Fruit fly (Drosophila melanogaster) whole organism, pupa: Measurements from ENCODE around the gene aru.

Experiments
- CG10348 ChIP-seq: fragments of 200-800 bp; sonication (Bioruptor generic); IDR thresholded peaks from 2 replicates; pipeline ENCODE4 v1.3.6; 2022; ENCODE audit warnings: missing biosample characterization, missing genetic modification characterization
- CG12605 ChIP-seq: fragments of 200-800 bp; sonication (Bioruptor generic); IDR thresholded peaks from 2 replicates; pipeline ENCODE4 v1.3.6; 2022; ENCODE audit warnings: missing biosample characterization, missing genetic modification characterization
- CG14655 ChIP-seq: fragments of 200-800 bp; sonication (Bioruptor generic); optimal IDR thresholded peaks from 3 replicates; lab custom pipeline; 2017; ENCODE audit warnings: mild to moderate bottlenecking, missing biosample characterization, missing genetic modification reagents, missing genetic modification characterization
- CG15710 ChIP-seq: fragments of 200-800 bp; sonication (Bioruptor generic); optimal IDR thresholded peaks from 2 replicates; lab custom pipeline; 2018; ENCODE audit warnings: missing biosample characterization, mild to moderate bottlenecking, missing genetic modification characterization, moderate library complexity
- CG32121 ChIP-seq: fragments of 200-800 bp; sonication (Bioruptor generic); IDR thresholded peaks from 2 replicates; pipeline ENCODE4 v1.3.6; 2022; ENCODE audit warnings: missing biosample characterization, missing genetic modification characterization
- CG34367 ChIP-seq: fragments of 200-800 bp; sonication (Bioruptor generic); optimal IDR thresholded peaks from 2 replicates; lab custom pipeline; 2018; ENCODE audit warnings: missing biosample characterization, mild to moderate bottlenecking, missing genetic modification characterization
- CG4496 ChIP-seq: fragments of 200-800 bp; sonication (Bioruptor generic); IDR thresholded peaks from 3 replicates; pipeline ENCODE4 v1.3.6; 2022; ENCODE audit warnings: missing biosample characterization, missing genetic modification characterization
- CG8159 ChIP-seq: fragments of 200-800 bp; sonication (Bioruptor generic); optimal IDR thresholded peaks from 3 replicates; lab custom pipeline; 2018; ENCODE audit warnings: missing biosample characterization, mild to moderate bottlenecking, missing genetic modification characterization, moderate library complexity
- CG9948 ChIP-seq: fragments of 200-800 bp; sonication (Bioruptor generic); optimal IDR thresholded peaks from 2 replicates; lab custom pipeline; 2018; ENCODE audit warnings: missing biosample characterization, mild to moderate bottlenecking, missing genetic modification characterization, moderate library complexity
- D1 ChIP-seq: fragments of 200-800 bp; sonication (Bioruptor generic); optimal IDR thresholded peaks from 2 replicates; lab custom pipeline; 2018; ENCODE audit warnings: missing biosample characterization, mild to moderate bottlenecking, missing genetic modification characterization, moderate library complexity
- EcR ChIP-seq: fragments of 200-800 bp; sonication (Bioruptor generic); optimal IDR thresholded peaks from 3 replicates; lab custom pipeline; 2019; ENCODE audit warnings: missing biosample characterization, missing genetic modification characterization, mild to moderate bottlenecking, moderate library complexity, missing genetic modification reagents
- Ets98B ChIP-seq: fragments of 200-800 bp; sonication (Bioruptor generic); IDR thresholded peaks from 2 replicates; pipeline ENCODE4 v1.3.6; 2022; ENCODE audit warnings: missing biosample characterization, missing genetic modification characterization
- Pif1A ChIP-seq: fragments of 200-800 bp; sonication (Bioruptor generic); optimal IDR thresholded peaks from 3 replicates; lab custom pipeline; 2016; ENCODE audit warnings: missing biosample characterization, missing genetic modification characterization
- Pif1B ChIP-seq: fragments of 200-800 bp; sonication (Bioruptor generic); optimal IDR thresholded peaks from 3 replicates; lab custom pipeline; 2016; ENCODE audit warnings: missing biosample characterization, missing genetic modification characterization
- Snoo ChIP-seq: fragments of 200-800 bp; sonication (Bioruptor generic); optimal IDR thresholded peaks from 3 replicates; lab custom pipeline; 2017; ENCODE audit warnings: missing biosample characterization, mild to moderate bottlenecking, missing genetic modification characterization, inconsistent platforms
- fd96Ca ChIP-seq: fragments of 200-800 bp; sonication (Bioruptor generic); IDR thresholded peaks from 3 replicates; pipeline ENCODE4 v1.3.6; 2022; ENCODE audit warnings: missing biosample characterization, missing genetic modification characterization
- gl ChIP-seq: fragments of 200-800 bp; sonication (Bioruptor generic); optimal IDR thresholded peaks from 2 replicates; lab custom pipeline; 2018; ENCODE audit warnings: missing biosample characterization, mild to moderate bottlenecking, missing genetic modification characterization
- rn ChIP-seq: fragments of 200-800 bp; sonication (Bioruptor generic); IDR thresholded peaks from 2 replicates; pipeline ENCODE4 v1.3.6; 2022; ENCODE audit warnings: missing biosample characterization, missing genetic modification characterization

Gene aru

dm6 chr2L:817850-818249 lies 50.3 kb downstream of the aru start, which contains the start of gene CG15880:
TSS of gene CG15880 (minus strand) at chr2L:817950.
- TF ChIP-seq Pif1A (GFP tag; lab: Kevin White, UChicago), result no peak
- TF ChIP-seq CG32121, result no peak
- TF ChIP-seq D1 (tag; lab: Kevin White, UChicago), result no peak
- no peak for TF ChIP-seq CG34367 (tag; lab: Kevin White, UChicago)
- no peak for TF ChIP-seq Ets98B (GFP tag; lab: Robert Waterston, UW)
- no peak for TF ChIP-seq rn (GFP tag; lab: Robert Waterston, UW)
- TF ChIP-seq CG14655 (GFP tag; lab: Kevin White, UChicago), result no peak
- no peak for TF ChIP-seq CG9948 (tag; lab: Kevin White, UChicago)
- no peak for TF ChIP-seq Snoo
- TF ChIP-seq CG8159, result no peak
- TF ChIP-seq fd96Ca, result no peak
- no peak for TF ChIP-seq CG15710 (tag; lab: Kevin White, UChicago)
- TF ChIP-seq CG12605 (GFP tag; lab: Robert Waterston, UW), result no peak
- TF ChIP-seq Pif1B (GFP tag; lab: Kevin White, UChicago), result no peak
- no peak for TF ChIP-seq CG10348
- TF ChIP-seq EcR (GFP tag; lab: Kevin White, UChicago), result no peak
- no peak for TF ChIP-seq CG4496 (GFP tag; lab: Robert Waterston, UW)
- TF ChIP-seq, all 21 proteins: peak for 0

- TF ChIP-seq gl (tag; lab: Kevin White, UChicago), result peak; percentile 2
- no peak for TF ChIP-seq Pif1B (GFP tag; lab: Kevin White, UChicago)
Measured at dm6 chr2L:815785-816389, 52.3 kb downstream of the aru start, which contains the start of the genes Saf6 and Pex12. TSS of gene Saf6 (minus strand) at chr2L:815950. TSS of gene Pex12 (plus strand) at chr2L:815993.
